Worm (Caenorhabditis elegans): Measurements from ENCODE around the gene F20D6.15.

F20D6.15 gene

DNA sequence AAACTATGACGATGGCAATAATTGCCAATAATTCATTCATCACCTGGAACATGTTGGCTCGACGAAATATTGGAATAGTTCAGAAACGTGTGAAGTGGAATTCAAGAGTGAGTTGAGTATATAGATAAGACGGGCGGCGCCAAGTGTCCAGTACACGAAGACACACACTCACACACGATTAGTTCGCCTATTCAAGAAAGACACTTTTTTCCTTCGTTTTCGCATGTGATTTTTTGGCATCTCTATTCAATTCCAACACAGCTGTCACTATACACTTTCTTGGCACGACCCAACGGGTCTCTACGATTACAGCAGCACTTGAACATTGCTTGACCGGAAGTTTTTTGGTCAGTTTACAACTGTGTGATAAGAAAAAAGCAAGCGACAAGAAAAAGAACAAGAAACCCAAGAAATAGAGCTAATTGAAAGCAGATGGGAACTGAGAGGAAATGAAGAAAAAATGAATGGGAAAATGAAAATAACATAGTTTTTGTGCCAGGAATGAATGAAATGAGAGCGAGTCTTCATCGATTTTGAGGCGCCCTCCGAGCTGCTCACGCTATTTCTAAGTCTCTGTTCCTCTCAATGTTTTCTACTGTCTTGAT lies 29.5 kb upstream of the F20D6.15 start, which contains the start of gene K07C11.8:
Gene K07C11.8 (minus strand): TSS at position 224 of the 605 bp plus-strand sequence.
- TF ChIP-seq T22C8.4 (GFP tag; IDR thresholded peaks at IDR 0.05) = no peak
- no peak for TF ChIP-seq klf-2 (GFP tag; conservative IDR thresholded peaks at IDR 0.05)
- no peak for TF ChIP-seq flt-1 (GFP tag; IDR thresholded peaks at IDR 0.05)
- no peak for TF ChIP-seq tab-1 (GFP tag; IDR thresholded peaks at IDR 0.05)
- no peak for TF ChIP-seq ref-1 (GFP tag; conservative IDR thresholded peaks at IDR 0.05)
- TF ChIP-seq ztf-29 (GFP tag; IDR thresholded peaks at IDR 0.05) = no peak
- no peak for TF ChIP-seq med-1 (GFP tag; optimal IDR thresholded peaks at IDR 0.05; ENCODE audit: insufficient read depth)
- no peak for TF ChIP-seq ztf-23 (GFP tag; IDR thresholded peaks at IDR 0.05)
- TF ChIP-seq cog-1 (tag; optimal IDR thresholded peaks at IDR 0.05) = no peak

DNA sequence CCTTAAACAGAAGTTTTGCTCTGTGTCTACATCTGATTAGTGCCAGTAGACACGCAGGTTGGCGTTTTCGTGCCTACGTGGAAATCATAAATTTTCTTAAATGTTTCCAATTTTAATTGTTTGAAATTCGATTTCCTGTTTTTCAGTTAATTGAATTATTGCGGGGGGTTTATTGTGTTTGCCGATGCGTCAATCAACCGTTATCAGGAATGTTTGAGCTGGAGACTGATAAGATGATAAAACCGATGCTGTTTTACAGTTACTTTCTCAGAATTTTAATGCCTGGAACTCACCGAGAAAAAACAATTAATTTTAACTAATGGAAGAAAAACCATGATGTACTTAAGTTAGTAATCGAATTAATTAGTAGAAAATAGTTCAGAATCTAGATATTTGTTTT lies 28.9 kb upstream of the F20D6.15 start:
- TF ChIP-seq cog-1 (tag; optimal IDR thresholded peaks at IDR 0.05) (no peak), ztf-23 (GFP tag; IDR thresholded peaks at IDR 0.05) (no peak), ref-1 (GFP tag; conservative IDR thresholded peaks at IDR 0.05) (no peak), klf-2 (GFP tag; conservative IDR thresholded peaks at IDR 0.05) (no peak), flt-1 (GFP tag; IDR thresholded peaks at IDR 0.05) (no peak), T22C8.4 (GFP tag; IDR thresholded peaks at IDR 0.05) (no peak), tab-1 (GFP tag; IDR thresholded peaks at IDR 0.05) (no peak), ztf-29 (GFP tag; IDR thresholded peaks at IDR 0.05) (no peak), med-1 (GFP tag; optimal IDR thresholded peaks at IDR 0.05; ENCODE audit: insufficient read depth) (no peak)

DNA sequence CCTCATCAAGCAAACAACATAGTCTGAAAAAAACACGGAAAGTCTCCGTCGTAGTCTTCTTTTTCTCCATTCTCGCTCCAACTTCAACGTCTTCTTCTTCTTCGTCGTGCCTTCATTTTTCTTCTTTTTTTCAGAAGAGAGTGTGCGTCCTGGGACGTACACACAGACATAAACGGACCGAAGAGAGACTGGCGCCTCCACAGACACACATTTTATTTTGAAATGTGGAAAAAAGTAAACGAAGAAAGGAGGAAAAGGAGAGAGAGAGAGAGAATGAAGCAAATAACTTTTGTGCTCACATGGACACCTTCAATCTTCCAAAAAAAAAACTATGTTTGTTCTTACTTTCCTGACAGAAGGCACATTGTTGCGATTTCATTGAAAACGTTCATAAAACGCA lies 26.9 kb upstream of the F20D6.15 start:
- no peak for TF ChIP-seq ztf-29 (GFP tag; IDR thresholded peaks at IDR 0.05)
- no peak for TF ChIP-seq ztf-23 (GFP tag; IDR thresholded peaks at IDR 0.05)

DNA sequence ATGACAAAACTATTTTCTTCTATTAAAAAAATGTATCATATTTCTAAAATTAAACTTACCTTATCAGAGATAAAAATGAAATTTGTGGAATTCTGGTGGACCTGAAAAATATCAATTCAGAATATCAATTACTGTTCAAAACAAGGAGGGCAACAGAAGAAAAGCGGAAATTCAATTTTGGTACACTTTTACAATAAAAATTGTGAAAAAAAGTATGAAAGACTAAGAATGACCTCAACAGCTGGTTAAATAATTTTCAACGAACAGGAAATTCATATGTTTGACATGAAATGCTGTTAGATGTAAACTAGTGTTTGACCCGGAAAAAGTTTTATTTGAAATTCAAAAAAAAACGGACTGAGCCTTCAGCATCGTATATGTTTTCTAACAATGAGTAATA lies 25.6 kb upstream of the F20D6.15 start, which contains the start of gene K07C11.7:
Gene K07C11.7 (minus strand): TSS at position 101 of the 400 bp plus-strand sequence.
- TF ChIP-seq cog-1 (tag; optimal IDR thresholded peaks at IDR 0.05) (no peak), tab-1 (GFP tag; IDR thresholded peaks at IDR 0.05) (no peak), klf-2 (GFP tag; conservative IDR thresholded peaks at IDR 0.05) (no peak), T22C8.4 (GFP tag; IDR thresholded peaks at IDR 0.05) (no peak)

DNA sequence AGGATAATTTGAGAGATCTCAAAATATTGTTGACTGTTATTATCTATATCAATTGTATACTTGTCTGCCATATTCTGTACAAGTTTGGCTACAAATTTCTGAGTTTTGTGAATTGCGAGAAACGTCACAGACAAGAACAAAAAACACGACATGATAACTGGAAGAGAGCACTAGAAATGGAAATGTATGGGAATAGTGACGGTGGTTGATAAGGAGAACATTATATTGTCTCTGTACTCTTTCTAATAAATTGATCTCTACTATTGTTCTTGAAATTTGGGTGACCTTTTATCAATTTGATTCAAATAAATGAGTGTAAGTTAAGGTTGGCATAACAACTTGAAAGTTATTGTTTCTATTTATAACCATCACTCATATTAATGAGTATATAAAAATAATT lies 24.5 kb upstream of the F20D6.15 start:
- no peak for TF ChIP-seq flt-1 (GFP tag; IDR thresholded peaks at IDR 0.05)

DNA sequence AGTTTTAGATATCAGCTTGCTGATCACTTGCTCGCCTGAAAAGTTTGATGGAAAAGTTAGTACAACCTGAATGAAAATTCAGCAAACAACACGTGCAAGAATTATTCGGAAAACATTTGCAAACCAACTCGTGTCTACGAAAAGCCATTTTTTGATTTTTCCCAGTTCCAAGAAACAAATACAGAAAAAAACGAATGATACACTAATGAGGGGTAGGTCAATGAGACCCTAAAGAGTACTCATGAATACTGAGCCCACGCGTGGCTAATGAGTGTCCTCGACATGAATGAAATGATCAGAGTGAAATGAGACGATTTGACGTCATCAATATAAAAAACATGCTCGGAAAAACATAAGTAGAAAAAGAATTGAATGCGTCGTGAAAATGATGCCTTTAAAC lies 23.7 kb upstream of the F20D6.15 start:
- TF ChIP-seq ztf-29 (GFP tag; IDR thresholded peaks at IDR 0.05) (no peak), flt-1 (GFP tag; IDR thresholded peaks at IDR 0.05) (no peak), klf-2 (GFP tag; conservative IDR thresholded peaks at IDR 0.05) (no peak), cog-1 (tag; optimal IDR thresholded peaks at IDR 0.05) (no peak), ztf-23 (GFP tag; IDR thresholded peaks at IDR 0.05) (no peak), ref-1 (GFP tag; conservative IDR thresholded peaks at IDR 0.05) (no peak), T22C8.4 (GFP tag; IDR thresholded peaks at IDR 0.05) (no peak), med-1 (GFP tag; optimal IDR thresholded peaks at IDR 0.05; ENCODE audit: insufficient read depth) (no peak)

DNA sequence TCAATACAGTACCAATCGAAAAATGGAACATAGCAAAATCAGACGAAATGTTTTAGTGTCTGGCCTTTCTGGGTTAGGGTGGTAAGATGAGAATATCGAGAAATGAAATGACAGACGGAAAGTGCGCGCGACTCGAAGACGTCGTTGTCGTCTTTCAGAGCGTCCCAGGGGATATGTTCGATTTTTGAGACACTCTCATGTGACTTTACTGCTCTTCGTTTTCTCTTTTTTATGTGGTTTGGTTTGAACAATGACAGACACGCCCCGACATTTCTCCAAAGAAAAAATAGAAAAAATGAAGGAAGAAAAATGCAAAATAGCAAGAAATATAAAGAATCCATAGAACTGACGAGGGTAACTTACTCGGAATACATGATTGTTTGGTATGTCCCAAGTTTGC lies 22.3 kb upstream of the F20D6.15 start:
- no peak for TF ChIP-seq tab-1 (GFP tag; IDR thresholded peaks at IDR 0.05)
- no peak for TF ChIP-seq ztf-23 (GFP tag; IDR thresholded peaks at IDR 0.05)
- no peak for TF ChIP-seq flt-1 (GFP tag; IDR thresholded peaks at IDR 0.05)
- no peak for TF ChIP-seq T22C8.4 (GFP tag; IDR thresholded peaks at IDR 0.05)
- TF ChIP-seq klf-2 (GFP tag; conservative IDR thresholded peaks at IDR 0.05) = no peak
- no peak for TF ChIP-seq ref-1 (GFP tag; conservative IDR thresholded peaks at IDR 0.05)
- no peak for TF ChIP-seq cog-1 (tag; optimal IDR thresholded peaks at IDR 0.05)
- no peak for TF ChIP-seq med-1 (GFP tag; optimal IDR thresholded peaks at IDR 0.05; ENCODE audit: insufficient read depth)
- no peak for TF ChIP-seq ztf-29 (GFP tag; IDR thresholded peaks at IDR 0.05)

DNA sequence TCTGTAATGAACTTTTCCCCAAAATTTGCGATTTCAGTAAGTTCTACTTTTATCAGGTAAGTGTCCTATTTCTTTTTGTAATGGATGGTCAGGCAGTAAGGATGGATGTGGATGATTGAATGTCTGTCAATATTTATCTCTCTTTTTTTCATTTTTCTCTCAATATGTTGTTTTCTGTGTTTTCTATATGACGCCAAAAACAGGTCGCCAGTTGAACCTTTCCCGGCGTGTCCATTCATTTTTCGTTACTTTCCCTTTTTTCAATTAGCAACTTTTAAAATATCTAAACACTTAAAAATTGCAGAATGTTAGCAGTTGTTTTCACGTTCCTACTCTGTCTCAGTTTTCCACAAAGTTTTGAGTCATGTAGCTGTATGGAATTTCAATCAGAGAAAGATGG lies 18.7 kb upstream of the F20D6.15 start, which contains the start of gene timp-1:
Gene timp-1 (plus strand): TSS at position 305 of the 400 bp plus-strand sequence.
- TF ChIP-seq klf-2 (GFP tag; conservative IDR thresholded peaks at IDR 0.05) (no peak), ztf-29 (GFP tag; IDR thresholded peaks at IDR 0.05) (no peak), ztf-23 (GFP tag; IDR thresholded peaks at IDR 0.05) (no peak), flt-1 (GFP tag; IDR thresholded peaks at IDR 0.05) (no peak), tab-1 (GFP tag; IDR thresholded peaks at IDR 0.05) (no peak), T22C8.4 (GFP tag; IDR thresholded peaks at IDR 0.05) (no peak), med-1 (GFP tag; optimal IDR thresholded peaks at IDR 0.05; ENCODE audit: insufficient read depth) (no peak), ref-1 (GFP tag; conservative IDR thresholded peaks at IDR 0.05) (no peak), cog-1 (tag; optimal IDR thresholded peaks at IDR 0.05) (no peak)

DNA sequence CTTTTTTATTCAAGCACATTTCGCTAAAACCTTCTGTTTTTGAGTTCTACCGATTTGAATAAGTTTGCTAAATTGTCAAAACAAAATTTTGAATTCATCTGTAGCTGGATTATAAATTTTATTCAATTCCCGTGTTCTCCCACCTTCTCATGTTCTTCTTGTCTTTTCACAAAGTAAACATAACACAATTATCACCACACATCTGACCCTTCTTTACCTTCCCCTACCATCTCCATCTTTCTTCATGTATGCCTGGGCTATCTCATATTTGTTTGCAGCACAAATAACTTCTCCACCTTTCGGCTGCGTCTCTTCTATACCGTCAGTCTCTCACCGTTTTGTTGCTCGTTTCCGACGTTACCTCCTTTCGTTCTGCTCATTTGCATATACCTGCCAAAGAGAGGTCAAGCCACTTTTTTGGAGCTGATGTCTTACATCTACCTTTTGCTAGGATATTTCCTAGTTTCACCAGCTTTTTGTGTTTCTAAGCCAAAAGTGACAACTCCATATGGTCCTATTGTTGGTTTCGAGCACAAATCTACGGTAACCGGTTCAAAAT lies 14.9 kb upstream of the F20D6.15 start, which contains the start of gene cest-17:
Gene cest-17 (plus strand): TSS at position 248 of the 559 bp plus-strand sequence.
- no peak for TF ChIP-seq cog-1 (tag; optimal IDR thresholded peaks at IDR 0.05)
- TF ChIP-seq klf-2 (GFP tag; conservative IDR thresholded peaks at IDR 0.05) = no peak
- TF ChIP-seq tab-1 (GFP tag; IDR thresholded peaks at IDR 0.05) = no peak
- TF ChIP-seq ztf-23 (GFP tag; IDR thresholded peaks at IDR 0.05) = no peak
- TF ChIP-seq T22C8.4 (GFP tag; IDR thresholded peaks at IDR 0.05) = no peak
- TF ChIP-seq med-1 (GFP tag; optimal IDR thresholded peaks at IDR 0.05; ENCODE audit: insufficient read depth) = no peak
- TF ChIP-seq ref-1 (GFP tag; conservative IDR thresholded peaks at IDR 0.05) = no peak
- TF ChIP-seq ztf-29 (GFP tag; IDR thresholded peaks at IDR 0.05) = no peak
- no peak for TF ChIP-seq flt-1 (GFP tag; IDR thresholded peaks at IDR 0.05)

DNA sequence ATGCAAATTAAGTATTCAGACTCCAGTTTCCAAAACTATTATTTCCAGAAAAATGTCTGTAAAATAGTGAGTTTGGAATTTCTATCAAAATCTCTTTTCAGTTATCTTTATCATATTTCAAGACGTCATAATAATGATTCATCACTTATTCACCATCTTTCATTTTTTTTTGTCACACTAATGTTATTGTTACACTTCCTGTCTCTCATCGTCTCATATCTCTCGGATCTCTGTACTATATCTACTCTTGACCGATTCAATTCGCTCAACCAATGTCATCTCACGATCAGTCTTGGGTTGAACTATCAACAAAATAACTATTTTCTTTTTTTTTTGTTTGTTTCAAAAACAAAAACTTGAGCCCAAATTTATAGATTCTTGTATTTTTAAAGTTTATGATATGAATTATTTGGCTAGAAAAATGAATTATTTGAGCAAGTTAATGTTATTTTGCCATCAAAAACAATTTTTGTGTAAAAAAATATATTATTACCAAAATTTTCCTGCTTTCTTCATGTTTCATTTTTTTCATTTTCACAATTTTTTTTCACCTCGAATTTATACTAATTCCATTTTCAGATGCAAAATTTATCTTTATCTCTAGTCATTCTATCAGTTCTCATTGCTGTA lies 13.1 kb upstream of the F20D6.15 start, which contains the start of gene cri-2:
Gene cri-2 (plus strand): TSS at position 580 of the 630 bp plus-strand sequence.
- TF ChIP-seq ztf-29 (GFP tag; IDR thresholded peaks at IDR 0.05) (no peak), ztf-23 (GFP tag; IDR thresholded peaks at IDR 0.05) (no peak), cog-1 (tag; optimal IDR thresholded peaks at IDR 0.05) (no peak), T22C8.4 (GFP tag; IDR thresholded peaks at IDR 0.05) (no peak), ref-1 (GFP tag; conservative IDR thresholded peaks at IDR 0.05) (no peak), flt-1 (GFP tag; IDR thresholded peaks at IDR 0.05) (no peak), tab-1 (GFP tag; IDR thresholded peaks at IDR 0.05) (no peak), klf-2 (GFP tag; conservative IDR thresholded peaks at IDR 0.05) (no peak), med-1 (GFP tag; optimal IDR thresholded peaks at IDR 0.05; ENCODE audit: insufficient read depth) (no peak)
